Worm (Caenorhabditis elegans) whole organism, L1 larva: ENCODE measurements around the gene R09H10.1.

ENCODE experiments used
- C04F5.9 ChIP-seq: sonication (generic microtip); optimal IDR thresholded peaks from 2 replicates; lab custom pipeline; 2016; ENCODE audit warnings: missing genetic modification characterization, missing compliant biosample characterization
- ama-1 ChIP-seq: fragments of 150-350 bp; optimal IDR thresholded peaks from 2 replicates; lab custom pipeline; 2014
- elt-3 ChIP-seq, 6 experiments: fragments of 150-350 bp in 1 of 6; sonication (generic microtip); optimal IDR thresholded peaks; 2 replicates each; lab custom pipeline; 2017 to 2018; ENCODE audit warnings: missing biosample characterization in 6 of 6, missing genetic modification characterization in 6 of 6, inconsistent platforms in 1 of 6
- fos-1 ChIP-seq: fragments of 150-350 bp; optimal IDR thresholded peaks from 2 replicates; lab custom pipeline; 2014; ENCODE audit warnings: missing biosample characterization, missing genetic modification characterization
- lsy-2 ChIP-seq, 2 experiments: fragments of 150-350 bp; optimal IDR thresholded peaks; 2 replicates each; lab custom pipeline; 2014; ENCODE audit warnings: missing biosample characterization in 2 of 2, missing genetic modification characterization in 2 of 2
- nhr-237 ChIP-seq: fragments of 150-350 bp; optimal IDR thresholded peaks from 2 replicates; lab custom pipeline; 2014; ENCODE audit warnings: missing biosample characterization, missing genetic modification characterization
- unc-62 ChIP-seq: fragments of 150-350 bp; optimal IDR thresholded peaks from 2 replicates; lab custom pipeline; 2014; ENCODE audit warnings: missing biosample characterization, missing genetic modification reagents, missing genetic modification characterization

DNA sequence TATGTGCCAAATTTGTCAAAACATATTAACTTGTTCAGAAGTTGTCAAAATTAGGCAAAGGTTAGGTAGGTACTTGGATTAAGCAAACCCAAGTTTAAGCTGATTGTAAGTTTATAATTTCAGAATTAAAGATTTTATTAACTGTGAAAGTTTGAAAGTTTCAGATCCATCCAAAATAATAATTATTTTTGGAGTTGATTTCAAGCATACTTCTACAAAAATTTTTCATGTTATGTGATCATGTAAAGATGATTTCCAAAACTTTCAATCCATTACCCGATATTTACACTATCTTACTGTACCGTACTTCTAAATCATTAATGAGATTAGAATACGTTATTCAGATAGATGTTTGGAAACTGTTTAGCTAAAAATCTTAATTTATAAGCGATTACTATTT, 35.5 kb upstream of the R09H10.1 start:
- TF ChIP-seq ama-1 (no peak), lsy-2 (tag; optimal IDR thresholded peaks at IDR 0.05; lab: Kevin White, UChicago) (no peak), fos-1 (tag; lab: Kevin White, UChicago) (no peak), elt-3 (tag; optimal IDR thresholded peaks at IDR 0.05; lab: Kevin White, UChicago) (no peak), nhr-237 (tag; lab: Kevin White, UChicago) (no peak), unc-62 (no peak), C04F5.9 (tag; lab: Kevin White, UChicago) (no peak)
